Worm (Caenorhabditis elegans): ENCODE measurements around the gene B0524.5.

Gene B0524.5

DNA sequence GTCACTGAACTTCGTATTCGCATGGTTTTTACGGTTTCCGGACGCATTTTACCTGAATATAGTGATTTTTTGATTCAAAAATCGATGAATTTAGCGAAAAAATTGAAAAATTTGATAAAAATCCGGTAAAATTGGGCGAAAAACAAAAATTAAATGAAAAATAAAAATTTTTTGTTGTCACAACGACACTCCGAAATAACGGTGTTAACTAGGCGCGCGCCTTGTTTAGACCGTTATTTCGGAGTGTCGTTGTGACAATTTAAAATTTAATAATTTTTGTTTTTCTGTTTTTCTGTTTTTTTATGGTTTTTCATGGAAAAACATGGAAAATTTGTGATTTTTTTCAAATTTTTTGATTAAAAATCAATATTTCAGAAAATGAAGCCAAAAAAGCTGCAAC lies 11.9 kb upstream of the B0524.5 start, which contains the start of the genes B0524.6 and pqn-41 (continued):
- TF ChIP-seq pax-3 (tag; optimal IDR thresholded peaks at IDR 0.05) (no peak), tlp-1 (tag; optimal IDR thresholded peaks at IDR 0.05) (no peak), swsn-7 (tag; optimal IDR thresholded peaks at IDR 0.05) (no peak), ces-1 (GFP tag; optimal IDR thresholded peaks at IDR 0.05) (no peak), lin-39 (tag; optimal IDR thresholded peaks at IDR 0.05) (peak; percentile 4), fkh-8 (tag; optimal IDR thresholded peaks at IDR 0.05) (peak; percentile 58), egl-27 (tag; optimal IDR thresholded peaks at IDR 0.05) (no peak), fos-1 (tag; optimal IDR thresholded peaks at IDR 0.05) (no peak), pqm-1 (tag; optimal IDR thresholded peaks at IDR 0.05) (no peak), F16B12.6 (tag; optimal IDR thresholded peaks at IDR 0.05) (peak; percentile 55), ceh-90 (tag; optimal IDR thresholded peaks at IDR 0.05) (no peak), aha-1 (tag; optimal IDR thresholded peaks at IDR 0.05) (no peak), jun-1 (tag; optimal IDR thresholded peaks at IDR 0.05) (no peak), nhr-237 (tag; optimal IDR thresholded peaks at IDR 0.05) (no peak), efl-3 (GFP tag; optimal IDR thresholded peaks at IDR 0.05) (no peak), unc-98 (GFP tag; IDR thresholded peaks at IDR 0.05) (no peak), nhr-28 (tag; optimal IDR thresholded peaks at IDR 0.05) (no peak), sox-4 (tag; optimal IDR thresholded peaks at IDR 0.05) (no peak), blmp-1 (tag; optimal IDR thresholded peaks at IDR 0.05) (peak; percentile 63), nhr-12 (tag; optimal IDR thresholded peaks at IDR 0.05) (no peak), snu-23 (GFP tag; optimal IDR thresholded peaks at IDR 0.05) (no peak), nhr-20 (tag; optimal IDR thresholded peaks at IDR 0.05) (no peak), C34B4.2 (tag; optimal IDR thresholded peaks at IDR 0.05) (no peak), unc-130 (tag; optimal IDR thresholded peaks at IDR 0.05) (peak; percentile 75), ceh-63 (GFP tag; optimal IDR thresholded peaks at IDR 0.05) (no peak), nhr-47 (tag; optimal IDR thresholded peaks at IDR 0.05) (no peak), unc-86 (tag; optimal IDR thresholded peaks at IDR 0.05) (peak; percentile 58), mef-2 (tag; optimal IDR thresholded peaks at IDR 0.05) (no peak), grh-1 (GFP tag; IDR thresholded peaks at IDR 0.05) (no peak), zip-4 (GFP tag; optimal IDR thresholded peaks at IDR 0.05) (no peak), fkh-4 (tag; optimal IDR thresholded peaks at IDR 0.05; ENCODE audit: borderline replicate concordance) (no peak), ceh-8 (GFP tag; optimal IDR thresholded peaks at IDR 0.05) (peak; percentile 25), skn-1 (tag; optimal IDR thresholded peaks at IDR 0.05) (peak; percentile 86), nhr-85 (tag) (peak; percentile 80), lir-3 (tag; optimal IDR thresholded peaks at IDR 0.05; ENCODE audit: poor library complexity) (no peak), pag-3 (tag; optimal IDR thresholded peaks at IDR 0.05; ENCODE audit: borderline replicate concordance, insufficient read depth) (no peak), ztf-4 (tag; optimal IDR thresholded peaks at IDR 0.05) (no peak), xbp-1 (tag; optimal IDR thresholded peaks at IDR 0.05) (peak; percentile 57)

DNA sequence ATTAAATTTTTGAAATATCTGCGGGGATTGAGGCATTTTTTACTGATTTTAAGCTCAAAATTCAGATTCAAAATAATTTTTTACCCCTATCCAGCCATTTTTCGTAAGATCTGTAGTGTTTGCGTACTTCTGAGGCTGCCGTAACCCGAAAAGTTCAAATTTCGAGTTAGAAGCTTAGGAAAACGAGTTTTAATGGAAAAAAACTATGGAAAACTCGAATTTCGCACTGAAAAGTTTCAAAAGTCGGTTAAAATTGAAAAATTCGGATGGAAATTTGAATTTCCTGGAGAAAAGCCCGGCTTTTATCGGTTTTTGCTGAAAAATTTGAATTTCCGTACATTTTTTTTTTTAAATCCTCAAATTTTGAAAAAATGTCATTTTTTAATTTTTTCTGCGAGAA lies 10.3 kb upstream of the B0524.5 start:
- no peak for TF ChIP-seq aly-2 (tag; optimal IDR thresholded peaks at IDR 0.05)

DNA sequence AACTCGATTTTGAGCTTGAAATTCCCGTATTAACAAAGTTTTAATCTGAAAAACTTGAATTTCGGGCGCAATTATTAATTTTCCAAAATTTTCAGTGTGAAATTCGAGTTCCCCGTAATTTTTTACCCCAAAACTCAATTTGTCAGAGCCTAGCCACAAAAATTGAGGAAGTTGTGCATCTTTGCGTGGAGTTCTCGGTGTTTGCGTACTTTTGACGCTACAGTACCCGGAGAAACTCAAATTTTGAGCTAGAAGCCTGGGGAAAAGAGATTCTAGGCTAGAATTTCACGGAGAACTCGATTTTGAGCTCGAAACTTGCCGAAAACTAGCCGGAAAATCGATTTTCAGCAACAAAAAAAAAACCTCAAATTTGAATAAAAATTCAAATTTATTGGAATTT lies 6.7 kb upstream of the B0524.5 start:
- TF ChIP-seq lsy-2 (tag; optimal IDR thresholded peaks at IDR 0.05) = peak; percentile 1 to 21

DNA sequence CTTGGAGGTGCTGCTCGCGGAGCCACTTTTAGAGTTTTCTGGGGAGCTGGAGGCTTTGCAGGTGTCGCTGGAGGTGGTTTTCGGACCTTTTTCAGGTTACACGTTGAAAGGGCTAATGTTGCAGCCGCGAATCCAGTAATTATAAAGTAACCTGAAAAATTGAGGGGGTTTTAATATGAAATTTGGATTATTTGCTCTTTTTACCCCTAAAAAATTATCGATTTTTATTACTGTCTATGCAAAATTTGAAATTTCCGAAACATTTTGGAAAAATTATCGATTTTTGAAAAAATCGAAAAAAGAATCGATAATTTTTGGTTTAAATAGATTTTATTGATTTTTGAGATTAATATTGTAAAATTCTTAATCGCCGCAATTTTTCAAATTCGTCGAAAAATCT lies 285 bp downstream of the B0524.5 start:
- TF ChIP-seq lin-14 (GFP tag; optimal IDR thresholded peaks at IDR 0.05) (no peak), nhr-71 (tag; optimal IDR thresholded peaks at IDR 0.05) (no peak), nhr-85 (tag) (peak; percentile 50), unc-86 (tag; optimal IDR thresholded peaks at IDR 0.05) (no peak), lir-3 (tag; optimal IDR thresholded peaks at IDR 0.05; ENCODE audit: poor library complexity) (no peak)
